Worm (Caenorhabditis elegans): Measurements from ENCODE around the gene R07E4.5.

Gene R07E4.5

ce11 chrX:5976206-5976960 lies 23.4 kb upstream of the R07E4.5 start:
- TF ChIP-seq hif-1 (tag; optimal IDR thresholded peaks at IDR 0.05) (no peak), spr-1 (tag; optimal IDR thresholded peaks at IDR 0.05) (no peak), lsy-2 (tag; optimal IDR thresholded peaks at IDR 0.05) (peak in 1 of 2 experiments; percentile 35), tra-1 (GFP tag; IDR thresholded peaks at IDR 0.05) (no peak), nhr-111 (GFP tag; optimal IDR thresholded peaks at IDR 0.05) (no peak), pqm-1 (tag; optimal IDR thresholded peaks at IDR 0.05) (no peak), unc-130 (GFP tag; optimal IDR thresholded peaks at IDR 0.05) (no peak), mdl-1 (tag; optimal IDR thresholded peaks at IDR 0.05) (no peak), dve-1 (tag; optimal IDR thresholded peaks at IDR 0.05; ENCODE audit: insufficient read depth) (no peak), nhr-28 (tag; optimal IDR thresholded peaks at IDR 0.05) (no peak), nhr-11 (tag; optimal IDR thresholded peaks at IDR 0.05) (no peak), daf-12 (tag; optimal IDR thresholded peaks at IDR 0.05) (no peak), lin-38 (GFP tag; IDR thresholded peaks at IDR 0.05) (no peak), unc-39 (tag; optimal IDR thresholded peaks at IDR 0.05) (no peak), mes-2 (tag; optimal IDR thresholded peaks at IDR 0.05; ENCODE audit: poor library complexity, severe bottlenecking) (peak; percentile 6), ceh-20 (GFP tag; IDR thresholded peaks at IDR 0.05) (no peak), lin-39 (tag; optimal IDR thresholded peaks at IDR 0.05) (no peak), aha-1 (tag) (peak; percentile 83), arid-1 (GFP tag; conservative IDR thresholded peaks at IDR 0.05) (no peak), Y105C5A.15 (GFP tag; IDR thresholded peaks at IDR 0.05) (no peak), F10B5.3 (tag; optimal IDR thresholded peaks at IDR 0.05) (no peak), duxl-1 (tag; optimal IDR thresholded peaks at IDR 0.05; ENCODE audit: poor library complexity) (no peak), ctbp-1 (GFP tag; IDR thresholded peaks at IDR 0.05) (peak; percentile 68; the same call in 1 of the 2 replicates), lir-3 (tag; optimal IDR thresholded peaks at IDR 0.05) (no peak), F37D6.2 (tag; optimal IDR thresholded peaks at IDR 0.05) (peak; percentile 53), lim-7 (GFP tag; IDR thresholded peaks at IDR 0.05) (peak; percentile 66), Y48G9A.11 (GFP tag; IDR thresholded peaks at IDR 0.05) (no peak), fkh-10 (GFP tag; optimal IDR thresholded peaks at IDR 0.05) (peak; percentile 85), zfp-2 (tag; optimal IDR thresholded peaks at IDR 0.05) (no peak), snpc-4 (tag; optimal IDR thresholded peaks at IDR 0.05) (no peak), egl-27 (tag; optimal IDR thresholded peaks at IDR 0.05) (no peak), madf-9 (GFP tag; conservative IDR thresholded peaks at IDR 0.05) (no peak), rbr-2 (tag; optimal IDR thresholded peaks at IDR 0.05) (peak; percentile 41), dpl-1 (GFP tag; optimal IDR thresholded peaks at IDR 0.05) (no peak), aly-2 (tag; optimal IDR thresholded peaks at IDR 0.05) (no peak), set-16 (GFP tag; IDR thresholded peaks at IDR 0.05) (peak; percentile 86), T26A8.4 (GFP tag; IDR thresholded peaks at IDR 0.05) (no peak), daf-19 (GFP tag; conservative IDR thresholded peaks at IDR 0.05) (no peak), nhr-25 (tag; optimal IDR thresholded peaks at IDR 0.05; ENCODE audit: borderline replicate concordance, insufficient read depth) (no peak), vab-7 (GFP tag; IDR thresholded peaks at IDR 0.05) (no peak), nhr-102 (tag; optimal IDR thresholded peaks at IDR 0.05) (no peak), hlh-11 (tag; optimal IDR thresholded peaks at IDR 0.05) (peak; percentile 31), jun-1 (tag; optimal IDR thresholded peaks at IDR 0.05) (no peak), zfp-3 (GFP tag; conservative IDR thresholded peaks at IDR 0.05) (no peak), ceh-44 (GFP tag; IDR thresholded peaks at IDR 0.05) (no peak), nhr-41 (GFP tag; IDR thresholded peaks at IDR 0.05) (no peak), sdz-12 (GFP tag; optimal IDR thresholded peaks at IDR 0.05) (no peak), dmd-6 (GFP tag; IDR thresholded peaks at IDR 0.05) (no peak), madf-5 (GFP tag; IDR thresholded peaks at IDR 0.05) (no peak), lin-13 (GFP tag; optimal IDR thresholded peaks at IDR 0.05) (no peak)

All from whole organism, L4 larva.